Worm (Caenorhabditis elegans): ENCODE data around the gene nhr-63.

nhr-63 gene

ce11 chrV:16002288-16002687, at the start of gene nhr-63:
Gene nhr-63, plus strand, starts transcription at chrV:16002588.
- TF ChIP-seq pes-1 (GFP tag; IDR thresholded peaks at IDR 0.05) (no peak), F13C5.2 (tag; optimal IDR thresholded peaks at IDR 0.05) (no peak), ama-1 (optimal IDR thresholded peaks at IDR 0.05) (no peak), tbx-11 (GFP tag; IDR thresholded peaks at IDR 0.05) (no peak), B0310.2 (tag; optimal IDR thresholded peaks at IDR 0.05) (no peak), aly-1 (tag; optimal IDR thresholded peaks at IDR 0.05) (no peak), scrt-1 (GFP tag; IDR thresholded peaks at IDR 0.05) (no peak), flt-1 (GFP tag; IDR thresholded peaks at IDR 0.05) (no peak)

ce11 chrV:15952762-15953161, 49.6 kb upstream of the nhr-63 start, which contains the start of gene srw-56:
Gene srw-56, minus strand, starts transcription at chrV:15952862.
- no peak for TF ChIP-seq sea-1 (GFP tag; conservative IDR thresholded peaks at IDR 0.05)
- TF ChIP-seq scrt-1 (GFP tag; IDR thresholded peaks at IDR 0.05), result no peak
- no peak for TF ChIP-seq ceh-13 (GFP tag; optimal IDR thresholded peaks at IDR 0.05)
- no peak for TF ChIP-seq tbx-11 (GFP tag; IDR thresholded peaks at IDR 0.05)
- no peak for TF ChIP-seq F13C5.2 (tag; optimal IDR thresholded peaks at IDR 0.05)
- no peak for TF ChIP-seq pes-1 (GFP tag; IDR thresholded peaks at IDR 0.05)
- no peak for TF ChIP-seq tra-4 (tag; optimal IDR thresholded peaks at IDR 0.05)
- no peak for TF ChIP-seq flt-1 (GFP tag; IDR thresholded peaks at IDR 0.05)
- TF ChIP-seq aly-1 (tag; optimal IDR thresholded peaks at IDR 0.05), result no peak
- TF ChIP-seq ets-7 (tag; optimal IDR thresholded peaks at IDR 0.05), result no peak

- TF ChIP-seq flt-1 (GFP tag; IDR thresholded peaks at IDR 0.05) (no peak), ama-1 (optimal IDR thresholded peaks at IDR 0.05) (no peak), ets-7 (tag; optimal IDR thresholded peaks at IDR 0.05) (no peak), hmbx-1 (tag; optimal IDR thresholded peaks at IDR 0.05) (no peak), ceh-36 (tag; optimal IDR thresholded peaks at IDR 0.05) (no peak), sea-1 (GFP tag; conservative IDR thresholded peaks at IDR 0.05) (no peak), F13C5.2 (tag; optimal IDR thresholded peaks at IDR 0.05) (no peak), B0310.2 (tag; optimal IDR thresholded peaks at IDR 0.05) (no peak), pes-1 (GFP tag; IDR thresholded peaks at IDR 0.05) (no peak), tbx-37 (GFP tag; conservative IDR thresholded peaks at IDR 0.05) (no peak), ceh-13 (GFP tag; optimal IDR thresholded peaks at IDR 0.05) (no peak), hmg-4 (GFP tag; optimal IDR thresholded peaks at IDR 0.05) (no peak), tra-4 (tag; optimal IDR thresholded peaks at IDR 0.05) (no peak), tbx-11 (GFP tag; IDR thresholded peaks at IDR 0.05) (no peak), hnd-1 (tag; optimal IDR thresholded peaks at IDR 0.05) (no peak), aly-1 (tag; optimal IDR thresholded peaks at IDR 0.05) (no peak), scrt-1 (GFP tag; IDR thresholded peaks at IDR 0.05) (no peak)
These were observed 47.5 kb upstream of the nhr-63 start, which contains the start of gene srw-57 for ce11 chrV:15954932-15955331. Gene srw-57, minus strand, starts transcription at chrV:15955032.

DNA sequence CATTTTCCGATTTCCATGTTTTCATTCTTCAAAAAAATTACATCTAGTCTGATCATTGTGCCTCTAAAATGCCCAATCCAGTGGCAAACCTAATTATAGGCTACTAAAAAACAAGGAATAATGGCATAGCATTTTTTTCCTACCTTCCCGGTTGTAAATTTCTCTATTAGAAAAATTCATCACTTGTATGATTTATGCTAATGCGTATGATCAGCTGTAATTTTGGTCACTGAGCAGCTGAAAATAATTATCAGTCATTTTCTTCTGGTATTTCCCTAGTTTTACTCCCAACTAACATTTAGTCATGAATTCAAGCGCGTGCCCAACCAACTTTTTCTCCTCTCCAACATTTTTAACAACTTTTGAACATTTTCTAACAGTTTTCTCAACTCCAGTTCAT, 46.9 kb upstream of the nhr-63 start, which contains the start of gene srh-186:
Gene srh-186 (plus strand): TSS at position 301 of the 400 bp plus-strand sequence.
- no peak for TF ChIP-seq scrt-1 (GFP tag; IDR thresholded peaks at IDR 0.05)
- no peak for TF ChIP-seq B0310.2 (tag; optimal IDR thresholded peaks at IDR 0.05)
- TF ChIP-seq F13C5.2 (tag; optimal IDR thresholded peaks at IDR 0.05), result no peak
- no peak for TF ChIP-seq ceh-36 (tag; optimal IDR thresholded peaks at IDR 0.05)
- no peak for TF ChIP-seq hmg-4 (GFP tag; optimal IDR thresholded peaks at IDR 0.05)
- TF ChIP-seq ceh-13 (GFP tag; optimal IDR thresholded peaks at IDR 0.05), result no peak
- TF ChIP-seq ets-7 (tag; optimal IDR thresholded peaks at IDR 0.05), result no peak
- TF ChIP-seq hmbx-1 (tag; optimal IDR thresholded peaks at IDR 0.05), result no peak

DNA sequence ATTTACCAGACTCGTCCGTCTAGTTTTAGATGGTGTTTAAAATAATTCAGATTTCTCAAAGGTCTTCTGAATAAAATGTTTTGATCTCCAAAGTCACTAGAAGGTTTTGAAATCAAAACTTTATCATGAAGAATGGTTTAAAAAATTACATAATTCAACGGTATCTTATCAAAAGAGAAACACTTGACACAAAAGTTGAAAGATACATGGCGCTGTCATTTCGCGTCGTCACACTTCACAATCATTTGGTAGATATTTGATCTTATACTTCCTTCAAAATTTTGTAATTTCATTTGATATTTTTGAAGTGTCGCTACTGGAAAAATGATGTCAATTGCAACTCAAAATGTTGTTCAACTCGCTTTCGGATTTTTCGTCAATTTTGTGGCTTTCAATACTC, 45.3 kb upstream of the nhr-63 start, which contains the start of gene F36G9.3:
Gene F36G9.3 (plus strand): TSS at position 301 of the 400 bp plus-strand sequence.
- TF ChIP-seq ceh-13 (GFP tag; optimal IDR thresholded peaks at IDR 0.05) (no peak), hnd-1 (tag; optimal IDR thresholded peaks at IDR 0.05) (no peak), sea-1 (GFP tag; conservative IDR thresholded peaks at IDR 0.05) (no peak), ets-7 (tag; optimal IDR thresholded peaks at IDR 0.05) (no peak), tra-4 (tag; optimal IDR thresholded peaks at IDR 0.05) (no peak), flt-1 (GFP tag; IDR thresholded peaks at IDR 0.05) (no peak), hmg-4 (GFP tag; optimal IDR thresholded peaks at IDR 0.05) (no peak), scrt-1 (GFP tag; IDR thresholded peaks at IDR 0.05) (no peak), pes-1 (GFP tag; IDR thresholded peaks at IDR 0.05) (no peak), ceh-36 (tag; optimal IDR thresholded peaks at IDR 0.05) (no peak), F13C5.2 (tag; optimal IDR thresholded peaks at IDR 0.05) (no peak), ama-1 (optimal IDR thresholded peaks at IDR 0.05) (no peak), hmbx-1 (tag; optimal IDR thresholded peaks at IDR 0.05) (no peak), B0310.2 (tag; optimal IDR thresholded peaks at IDR 0.05) (no peak), aly-1 (tag; optimal IDR thresholded peaks at IDR 0.05) (no peak)

DNA sequence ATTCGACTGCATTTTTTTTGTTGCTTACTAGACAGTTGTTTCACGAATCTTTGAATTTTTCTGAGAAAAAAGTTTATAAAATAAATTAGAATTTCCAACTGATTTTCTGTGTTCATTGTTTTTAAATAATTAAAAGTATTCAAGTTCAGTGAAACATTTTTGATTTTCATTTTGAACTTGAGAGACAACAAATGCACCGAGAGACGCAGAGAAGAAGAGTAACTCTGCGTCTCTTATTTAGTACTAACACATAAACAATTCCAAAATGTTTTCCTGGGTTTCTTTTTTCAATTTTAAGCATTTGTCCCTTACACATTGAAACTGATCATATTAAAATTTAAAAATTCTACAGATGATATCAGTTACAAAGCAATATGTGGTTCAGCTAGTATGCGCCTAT, 42.9 kb upstream of the nhr-63 start:
- TF ChIP-seq aly-1 (tag; optimal IDR thresholded peaks at IDR 0.05) (no peak), tbx-37 (GFP tag; conservative IDR thresholded peaks at IDR 0.05) (no peak), flt-1 (GFP tag; IDR thresholded peaks at IDR 0.05) (no peak), ceh-13 (GFP tag; optimal IDR thresholded peaks at IDR 0.05) (no peak), ceh-36 (tag; optimal IDR thresholded peaks at IDR 0.05) (no peak), tbx-11 (GFP tag; IDR thresholded peaks at IDR 0.05) (no peak), F13C5.2 (tag; optimal IDR thresholded peaks at IDR 0.05) (no peak), B0310.2 (tag; optimal IDR thresholded peaks at IDR 0.05) (no peak), ama-1 (optimal IDR thresholded peaks at IDR 0.05) (no peak), hmg-4 (GFP tag; optimal IDR thresholded peaks at IDR 0.05) (no peak), pes-1 (GFP tag; IDR thresholded peaks at IDR 0.05) (no peak), hnd-1 (tag; optimal IDR thresholded peaks at IDR 0.05) (no peak), sea-1 (GFP tag; conservative IDR thresholded peaks at IDR 0.05) (no peak), ets-7 (tag; optimal IDR thresholded peaks at IDR 0.05) (no peak), hmbx-1 (tag; optimal IDR thresholded peaks at IDR 0.05) (no peak), scrt-1 (GFP tag; IDR thresholded peaks at IDR 0.05) (no peak), tra-4 (tag; optimal IDR thresholded peaks at IDR 0.05) (no peak)

- TF ChIP-seq B0310.2 (tag; optimal IDR thresholded peaks at IDR 0.05) (no peak), hmg-4 (GFP tag; optimal IDR thresholded peaks at IDR 0.05) (no peak), sea-1 (GFP tag; conservative IDR thresholded peaks at IDR 0.05) (no peak), tra-4 (tag; optimal IDR thresholded peaks at IDR 0.05) (no peak), ceh-36 (tag; optimal IDR thresholded peaks at IDR 0.05) (no peak), hnd-1 (tag; optimal IDR thresholded peaks at IDR 0.05) (no peak)
These were observed 37.3 kb upstream of the nhr-63 start, which contains the start of gene sri-2 for ce11 chrV:15965114-15965513. Gene sri-2, minus strand, starts transcription at chrV:15965214.

Data from whole organism, early embryonic.